Worm (Caenorhabditis elegans) whole organism, L2 larva: ENCODE data around the gene F46C3.7.
A peak's percentile ranks its signal among the peaks of the same experiment; 100 is the strongest.

ENCODE experiments used
- C34F6.9 ChIP-seq: fragments of 150-350 bp; optimal IDR thresholded peaks from 2 replicates; lab custom pipeline; 2014; ENCODE audit warnings: missing biosample characterization, missing genetic modification characterization
- F13H6.1 ChIP-seq: sonication (generic microtip); optimal IDR thresholded peaks from 2 replicates; lab custom pipeline; 2016; ENCODE audit warnings: missing genetic modification characterization, missing compliant biosample characterization
- Y55F3AM.14 ChIP-seq: fragments of 200-800 bp; sonication (Bioruptor generic); optimal IDR thresholded peaks from 2 replicates; lab custom pipeline; 2018; ENCODE audit warnings: mild to moderate bottlenecking, missing genetic modification characterization, missing compliant biosample characterization
- ZK546.5 ChIP-seq: sonication (generic microtip); optimal IDR thresholded peaks from 2 replicates; lab custom pipeline; 2017; ENCODE audit warnings: missing biosample characterization, missing genetic modification characterization
- aly-2 ChIP-seq: fragments of 150-350 bp; optimal IDR thresholded peaks from 2 replicates; lab custom pipeline; 2014; ENCODE audit warnings: missing biosample characterization, missing genetic modification characterization
- blmp-1 ChIP-seq: sonication (generic microtip); optimal IDR thresholded peaks from 2 replicates; lab custom pipeline; 2017; ENCODE audit warnings: missing genetic modification characterization, mild to moderate bottlenecking, missing compliant biosample characterization, antibody characterized with exemption, moderate library complexity; ENCODE audit not compliant: insufficient read depth
- ceh-16 ChIP-seq: fragments of 150-350 bp; optimal IDR thresholded peaks from 2 replicates; lab custom pipeline; 2014; ENCODE audit warnings: missing biosample characterization, missing genetic modification characterization
- ceh-82 ChIP-seq: fragments of 150-350 bp; optimal IDR thresholded peaks from 2 replicates; lab custom pipeline; 2014; ENCODE audit warnings: missing biosample characterization, missing genetic modification characterization
- crh-2 ChIP-seq: sonication (generic microtip); optimal IDR thresholded peaks from 2 replicates; lab custom pipeline; 2017; ENCODE audit warnings: missing biosample characterization, missing genetic modification characterization
- egl-27 ChIP-seq: sonication (generic microtip); optimal IDR thresholded peaks from 3 replicates; lab custom pipeline; 2017; ENCODE audit warnings: missing biosample characterization, missing genetic modification reagents, missing genetic modification characterization
- elt-3 ChIP-seq: sonication (generic microtip); optimal IDR thresholded peaks from 2 replicates; lab custom pipeline; 2017; ENCODE audit warnings: missing biosample characterization, missing genetic modification characterization
- fos-1 ChIP-seq: fragments of 150-350 bp; optimal IDR thresholded peaks from 2 replicates; lab custom pipeline; 2014; ENCODE audit warnings: missing biosample characterization, missing genetic modification characterization
- gmeb-1 ChIP-seq: fragments of 150-350 bp; optimal IDR thresholded peaks from 2 replicates; lab custom pipeline; 2014; ENCODE audit warnings: missing biosample characterization, missing genetic modification characterization
- lin-11 ChIP-seq: fragments of 150-350 bp; sonication (generic microtip); optimal IDR thresholded peaks from 2 replicates; lab custom pipeline; 2014; ENCODE audit warnings: missing biosample characterization, missing genetic modification characterization, inconsistent platforms, mixed read lengths
- lin-13 ChIP-seq: fragments of 150-350 bp; optimal IDR thresholded peaks from 2 replicates; lab custom pipeline; 2014; ENCODE audit warnings: missing biosample characterization, missing genetic modification reagents, missing genetic modification characterization
- lin-39 ChIP-seq: fragments of 150-350 bp; optimal IDR thresholded peaks from 2 replicates; lab custom pipeline; 2014; ENCODE audit warnings: missing biosample characterization, missing genetic modification reagents, missing genetic modification characterization
- lsy-2 ChIP-seq, 2 experiments: fragments of 150-350 bp in 1 of 2; sonication (generic microtip) in 1 of 2; optimal IDR thresholded peaks; 2 replicates each; lab custom pipeline; 2014 to 2017; ENCODE audit warnings: missing biosample characterization in 2 of 2, missing genetic modification characterization in 2 of 2
- mab-5 ChIP-seq: fragments of 150-350 bp; optimal IDR thresholded peaks from 2 replicates; lab custom pipeline; 2014; ENCODE audit warnings: missing biosample characterization, missing genetic modification characterization
- mbf-1 ChIP-seq: sonication (generic microtip); optimal IDR thresholded peaks from 2 replicates; lab custom pipeline; 2017; ENCODE audit warnings: missing biosample characterization, missing genetic modification characterization
- mdl-1 ChIP-seq, 2 experiments: fragments of 150-350 bp in 1 of 2; sonication (generic microtip) in 1 of 2; optimal IDR thresholded peaks; 2 replicates each; lab custom pipeline; 2017; ENCODE audit warnings: missing biosample characterization in 2 of 2, missing genetic modification characterization in 2 of 2
- nhr-12 ChIP-seq: fragments of 150-350 bp; optimal IDR thresholded peaks from 2 replicates; lab custom pipeline; 2014; ENCODE audit warnings: missing biosample characterization, missing genetic modification characterization
- nhr-129 ChIP-seq: fragments of 150-350 bp; optimal IDR thresholded peaks from 2 replicates; lab custom pipeline; 2014; ENCODE audit warnings: missing biosample characterization, missing genetic modification characterization
- nhr-21 ChIP-seq: fragments of 150-350 bp; optimal IDR thresholded peaks from 2 replicates; lab custom pipeline; 2014; ENCODE audit warnings: missing biosample characterization, missing genetic modification characterization
- nhr-25 ChIP-seq: fragments of 150-350 bp; sonication (generic microtip); optimal IDR thresholded peaks from 3 replicates; lab custom pipeline; 2014; ENCODE audit warnings: missing biosample characterization, missing genetic modification characterization
- nhr-6 ChIP-seq: fragments of 150-350 bp; optimal IDR thresholded peaks from 2 replicates; lab custom pipeline; 2014; ENCODE audit warnings: missing biosample characterization, missing genetic modification characterization
- nhr-77 ChIP-seq: fragments of 150-350 bp; optimal IDR thresholded peaks from 2 replicates; lab custom pipeline; 2014; ENCODE audit warnings: missing biosample characterization, missing genetic modification characterization
- peb-1 ChIP-seq: fragments of 150-350 bp; optimal IDR thresholded peaks from 2 replicates; lab custom pipeline; 2014; ENCODE audit warnings: missing biosample characterization, missing genetic modification characterization
- sem-4 ChIP-seq: fragments of 150-350 bp; optimal IDR thresholded peaks from 2 replicates; lab custom pipeline; 2014; ENCODE audit warnings: missing biosample characterization, missing genetic modification reagents, missing genetic modification characterization
- skn-1 ChIP-seq: sonication (generic microtip); optimal IDR thresholded peaks from 2 replicates; lab custom pipeline; 2017; ENCODE audit warnings: missing biosample characterization, missing genetic modification characterization
- sma-3 ChIP-seq: sonication (generic microtip); optimal IDR thresholded peaks from 2 replicates; lab custom pipeline; 2016; ENCODE audit warnings: missing genetic modification reagents, missing genetic modification characterization, missing compliant biosample characterization
- sma-9 ChIP-seq, 2 experiments: fragments of 150-350 bp in 1 of 2; sonication (generic microtip) in 1 of 2; optimal IDR thresholded peaks; 2 replicates each; lab custom pipeline; 2014 to 2016; ENCODE audit warnings: missing genetic modification characterization in 2 of 2, mild to moderate bottlenecking in 1 of 2, missing biosample characterization in 1 of 2, missing compliant biosample characterization in 1 of 2, missing genetic modification reagents in 1 of 2, moderate library complexity in 1 of 2
- snpc-4 ChIP-seq: fragments of 150-350 bp; optimal IDR thresholded peaks from 2 replicates; lab custom pipeline; 2014; ENCODE audit warnings: missing biosample characterization, missing genetic modification characterization
- unc-39 ChIP-seq: fragments of 150-350 bp; optimal IDR thresholded peaks from 2 replicates; lab custom pipeline; 2014; ENCODE audit warnings: missing biosample characterization, missing genetic modification characterization
- zag-1 ChIP-seq: fragments of 150-350 bp; optimal IDR thresholded peaks from 2 replicates; lab custom pipeline; 2014; ENCODE audit warnings: missing biosample characterization, missing genetic modification characterization
- ztf-1 ChIP-seq: fragments of 200-800 bp; sonication (Bioruptor generic); conservative IDR thresholded peaks from 2 replicates; pipeline ENCODE4 v1.3.6; 2022; ENCODE audit warnings: missing genetic modification characterization, missing compliant biosample characterization
- ztf-11 ChIP-seq: sonication (generic microtip); optimal IDR thresholded peaks from 2 replicates; lab custom pipeline; 2017; ENCODE audit warnings: missing biosample characterization, missing genetic modification characterization
- ztf-4 ChIP-seq: fragments of 150-350 bp; optimal IDR thresholded peaks from 2 replicates; lab custom pipeline; 2014; ENCODE audit warnings: missing biosample characterization, missing genetic modification characterization

Gene F46C3.7

DNA sequence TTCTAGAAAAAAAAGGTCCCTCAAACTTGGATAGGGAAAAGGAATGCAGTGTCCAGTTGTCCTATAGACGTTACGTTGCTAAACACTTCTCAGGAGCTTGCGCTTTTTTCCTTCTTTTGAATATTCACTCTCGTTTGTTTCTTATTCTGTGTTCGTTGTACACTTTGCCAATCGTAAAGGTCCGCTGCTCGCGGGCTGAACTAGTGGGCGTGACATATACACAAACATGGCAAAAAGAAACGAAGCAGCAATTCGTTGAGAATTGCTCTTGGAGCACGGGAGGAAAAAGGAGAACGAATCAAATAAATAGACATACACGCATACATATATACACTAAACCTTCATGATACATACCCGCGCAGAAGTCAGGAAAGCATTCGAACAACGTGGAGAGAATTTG is 29.0 kb downstream of the F46C3.7 start:
- no peak for TF ChIP-seq nhr-25
- no peak for TF ChIP-seq skn-1 (tag; lab: Kevin White, UChicago)
- no peak for TF ChIP-seq nhr-21
- no peak for TF ChIP-seq zag-1
- no peak for TF ChIP-seq lin-39 (tag; lab: Kevin White, UChicago)
- TF ChIP-seq elt-3 (tag; lab: Kevin White, UChicago), result no peak
- TF ChIP-seq aly-2 (tag; lab: Kevin White, UChicago), result no peak
- no peak for TF ChIP-seq ceh-16 (tag; lab: Kevin White, UChicago)
- peak; percentile 25 for TF ChIP-seq ztf-4 (tag; lab: Kevin White, UChicago)
- TF ChIP-seq ztf-11 (tag; lab: Kevin White, UChicago), result no peak
- TF ChIP-seq nhr-129 (tag; lab: Kevin White, UChicago), result no peak
- TF ChIP-seq ztf-1 (GFP tag; lab: Robert Waterston, UW), result no peak
- TF ChIP-seq ceh-82 (tag; lab: Kevin White, UChicago), result no peak
- TF ChIP-seq egl-27 (tag; lab: Kevin White, UChicago), result no peak
- peak; percentile 15 for TF ChIP-seq snpc-4
- peak; percentile 13 for TF ChIP-seq F13H6.1 (tag; lab: Kevin White, UChicago)
- no peak for TF ChIP-seq nhr-77 (tag; lab: Kevin White, UChicago)
- TF ChIP-seq nhr-12 (tag; lab: Kevin White, UChicago), result no peak
- no peak for TF ChIP-seq Y55F3AM.14
- TF ChIP-seq mab-5 (tag; lab: Kevin White, UChicago), result no peak
- no peak for TF ChIP-seq ZK546.5 (tag; lab: Kevin White, UChicago)
- TF ChIP-seq unc-39 (tag; lab: Kevin White, UChicago), result no peak
- TF ChIP-seq C34F6.9 (tag; lab: Kevin White, UChicago), result no peak
- no peak for TF ChIP-seq nhr-6 (tag; lab: Kevin White, UChicago)
- no peak for TF ChIP-seq lsy-2 (tag; optimal IDR thresholded peaks at IDR 0.05; lab: Kevin White, UChicago)
- TF ChIP-seq blmp-1 (tag; lab: Kevin White, UChicago), result no peak
- no peak for TF ChIP-seq lin-11 (tag; lab: Kevin White, UChicago)
- TF ChIP-seq, all 48 proteins: peak for 3

DNA sequence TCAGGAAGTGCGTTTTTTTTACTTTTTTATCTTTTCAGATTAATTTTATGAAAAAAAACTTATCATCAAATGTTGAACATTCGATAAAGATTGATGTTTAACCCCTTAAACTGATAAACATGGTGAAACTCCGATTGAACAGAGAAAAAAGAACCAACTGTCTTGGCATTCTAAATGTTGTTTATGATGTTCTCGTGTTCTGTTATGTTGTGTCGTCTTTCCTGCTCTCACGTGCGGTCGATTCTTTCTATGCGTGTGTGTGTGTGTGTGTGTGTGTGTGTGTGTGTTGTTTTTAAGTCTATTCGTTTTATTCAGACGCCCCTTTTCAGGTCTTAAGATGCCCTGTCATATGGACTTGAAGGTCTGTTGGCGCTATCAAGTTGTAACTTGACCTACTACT is 29.8 kb downstream of the F46C3.7 start:
- TF ChIP-seq fos-1 (tag; lab: Kevin White, UChicago) (peak; percentile 10), mdl-1 (tag; optimal IDR thresholded peaks at IDR 0.05; lab: Kevin White, UChicago) (peak in 1 of 2 experiments; percentile 39), skn-1 (tag; lab: Kevin White, UChicago) (no peak), C34F6.9 (tag; lab: Kevin White, UChicago) (peak; percentile 43), sma-3 (GFP tag; lab: Kevin White, UChicago) (no peak), F13H6.1 (tag; lab: Kevin White, UChicago) (peak; percentile 14), crh-2 (tag; lab: Kevin White, UChicago) (peak; percentile 56), elt-3 (tag; lab: Kevin White, UChicago) (no peak), lsy-2 (tag; optimal IDR thresholded peaks at IDR 0.05; lab: Kevin White, UChicago) (no peak), nhr-77 (tag; lab: Kevin White, UChicago) (no peak), nhr-129 (tag; lab: Kevin White, UChicago) (peak; percentile 39), gmeb-1 (tag; lab: Kevin White, UChicago) (no peak), Y55F3AM.14 (peak; percentile 66), ceh-16 (tag; lab: Kevin White, UChicago) (no peak), nhr-6 (tag; lab: Kevin White, UChicago) (peak; percentile 10)

DNA sequence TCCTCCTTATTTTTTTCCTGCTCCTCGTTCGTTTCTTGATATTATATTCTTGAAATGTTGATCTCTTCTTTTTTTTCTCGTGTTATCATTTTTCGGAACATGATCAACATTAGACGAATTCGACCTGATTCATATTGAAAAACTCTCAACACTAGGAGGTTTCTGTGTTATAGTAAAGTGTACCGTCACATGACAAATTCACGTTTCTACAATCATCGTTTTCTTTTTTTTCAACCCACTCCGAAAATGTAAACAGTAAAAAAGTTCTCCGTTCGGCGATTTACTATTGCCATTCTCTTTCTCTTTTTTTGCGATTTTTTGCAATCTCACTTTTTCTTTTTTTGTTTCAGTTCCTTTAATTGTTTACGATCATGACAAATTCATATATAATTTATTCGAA is 31.6 kb downstream of the F46C3.7 start:
- TF ChIP-seq mbf-1 (tag; lab: Kevin White, UChicago), result no peak
- TF ChIP-seq peb-1 (tag; lab: Kevin White, UChicago), result no peak
- no peak for TF ChIP-seq nhr-25
- TF ChIP-seq lsy-2 (tag; optimal IDR thresholded peaks at IDR 0.05; lab: Kevin White, UChicago), result no peak
- TF ChIP-seq sem-4, result no peak
- peak; percentile 63 for TF ChIP-seq sma-3 (GFP tag; lab: Kevin White, UChicago)
- TF ChIP-seq lin-13 (GFP tag; lab: Kevin White, UChicago), result no peak
- no peak for TF ChIP-seq Y55F3AM.14
- TF ChIP-seq sma-9 (GFP tag; optimal IDR thresholded peaks at IDR 0.05; lab: Kevin White, UChicago), result peak; percentile 35
- TF ChIP-seq sma-9 (tag; optimal IDR thresholded peaks at IDR 0.05; lab: Kevin White, UChicago), result no peak
